Fruit fly (Drosophila melanogaster): ENCODE results near the gene Ptp99A.

DNA sequence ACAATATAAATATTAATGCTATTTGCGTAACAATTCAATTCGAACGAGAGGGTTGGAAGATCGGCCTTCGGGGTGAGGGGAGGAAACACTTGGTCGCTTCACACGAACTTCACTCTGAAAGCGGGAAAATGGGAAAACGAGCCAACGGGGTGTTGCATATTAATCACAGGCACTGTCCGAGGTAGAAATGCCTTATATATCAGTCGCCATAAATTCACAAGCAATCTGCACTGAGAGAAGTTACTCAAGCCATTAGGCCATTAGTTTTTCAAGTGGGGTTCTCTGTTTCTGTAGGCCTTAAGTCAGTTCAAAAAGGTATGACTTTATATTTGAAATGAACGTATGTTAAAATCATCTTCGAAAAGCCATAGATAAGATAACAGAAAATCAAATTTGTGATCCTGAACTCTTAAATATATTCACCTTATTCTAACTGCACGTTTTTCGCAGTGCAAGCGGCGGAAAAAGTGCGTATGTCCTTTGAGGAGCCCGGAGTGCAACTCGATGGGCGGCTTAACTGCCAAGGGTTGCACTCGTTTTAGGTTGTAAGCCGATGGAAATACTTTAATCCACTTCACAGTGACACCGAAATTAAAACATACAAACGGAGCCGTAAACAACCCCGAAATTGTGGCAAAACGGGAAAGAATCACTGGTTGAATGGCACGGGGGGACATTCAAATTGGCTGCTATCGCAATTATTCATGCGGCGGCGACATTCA lies 4.8 kb upstream of the Ptp99A start:
- TF ChIP-seq cnc (optimal IDR thresholded peaks at IDR 0.05): no peak
- no peak for TF ChIP-seq Hr96 (GFP tag; optimal IDR thresholded peaks at IDR 0.05)
- no peak for TF ChIP-seq Mnt (GFP tag; optimal IDR thresholded peaks at IDR 0.05)
- no peak for TF ChIP-seq toe (GFP tag; optimal IDR thresholded peaks at IDR 0.05)
- TF ChIP-seq CG5204 (GFP tag; optimal IDR thresholded peaks at IDR 0.05): no peak
- no peak for TF ChIP-seq CG1620 (GFP tag; optimal IDR thresholded peaks at IDR 0.05)
